Fruit fly (Drosophila melanogaster) whole organism: ENCODE results near the gene Tengl3.

ENCODE experiments used
- Dll ChIP-seq: fragments of >200 bp; optimal IDR thresholded peaks from 2 replicates; lab custom pipeline; 2017
- psq ChIP-seq: fragments of >200 bp; optimal IDR thresholded peaks from 2 replicates; lab custom pipeline; 2017
- usp ChIP-seq: fragments of >200 bp; optimal IDR thresholded peaks from 2 replicates; lab custom pipeline; 2017; ENCODE audit warnings: missing biosample characterization, missing genetic modification characterization, mixed read lengths

DNA sequence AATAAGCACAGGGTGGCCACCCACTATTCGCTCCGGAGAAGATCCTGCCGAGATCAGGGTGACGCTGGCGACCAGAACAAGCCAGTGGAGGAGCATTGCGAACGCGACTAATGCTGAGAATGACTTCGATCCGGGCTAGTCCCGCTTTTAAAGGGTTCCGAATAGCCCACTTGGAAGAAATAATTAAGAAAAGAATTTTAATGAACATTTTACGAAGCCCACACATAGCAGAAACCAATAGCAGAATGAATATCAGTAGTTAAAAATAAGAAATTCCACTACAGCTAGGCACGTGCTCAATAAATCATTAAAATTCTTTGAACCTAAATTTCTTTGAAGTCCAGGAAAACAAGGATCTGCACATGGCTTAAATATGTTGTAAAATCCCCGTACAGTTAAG lies 13.1 kb upstream of the Tengl3 start, which contains the start of gene Ser12:
- TF ChIP-seq psq, result no peak
- TF ChIP-seq Dll (lab: Kevin White, UChicago), result no peak
- TF ChIP-seq usp, result no peak
